Fruit fly (Drosophila melanogaster) whole organism, embryonic: ENCODE data around the gene dome.

Experiments
- Bgb ChIP-seq: fragments of 200-800 bp; sonication (Bioruptor generic); IDR thresholded peaks from 2 replicates; pipeline ENCODE4 v1.3.6; 2022; ENCODE audit warnings: missing biosample characterization, missing genetic modification characterization; ENCODE audit not compliant: partially characterized antibody
- CG10462 ChIP-seq: fragments of 200-800 bp; sonication (Bioruptor generic); optimal IDR thresholded peaks from 2 replicates; lab custom pipeline; 2016; ENCODE audit warnings: missing biosample characterization, missing genetic modification characterization
- CG12391 ChIP-seq: fragments of 200-800 bp; sonication (Bioruptor generic); optimal IDR thresholded peaks from 3 replicates; lab custom pipeline; 2018; ENCODE audit warnings: missing biosample characterization, mild to moderate bottlenecking, missing genetic modification characterization, moderate library complexity
- CG13123 ChIP-seq: fragments of 200-800 bp; sonication (Bioruptor generic); optimal IDR thresholded peaks from 2 replicates; lab custom pipeline; 2016; ENCODE audit warnings: missing biosample characterization, missing genetic modification characterization
- CG14014 ChIP-seq: fragments of 200-800 bp; sonication (Bioruptor generic); IDR thresholded peaks from 2 replicates; pipeline ENCODE4 v1.3.6; 2022; ENCODE audit warnings: missing biosample characterization, missing genetic modification characterization
- CG14667 ChIP-seq: fragments of 200-800 bp; sonication (Bioruptor generic); IDR thresholded peaks from 2 replicates; pipeline ENCODE4 v1.3.6; 2022; ENCODE audit warnings: missing biosample characterization, missing genetic modification characterization
- CG17361 ChIP-seq: fragments of 200-800 bp; sonication (Bioruptor generic); IDR thresholded peaks from 3 replicates; pipeline ENCODE4 v1.3.6; 2022; ENCODE audit warnings: missing biosample characterization, missing genetic modification characterization
- CG17802 ChIP-seq: fragments of 200-800 bp; sonication (Bioruptor generic); optimal IDR thresholded peaks from 2 replicates; lab custom pipeline; 2018; ENCODE audit warnings: missing biosample characterization, mild to moderate bottlenecking, missing genetic modification characterization, moderate library complexity
- CG1792 ChIP-seq: fragments of 200-800 bp; sonication (Bioruptor generic); optimal IDR thresholded peaks from 2 replicates; lab custom pipeline; 2016; ENCODE audit warnings: missing biosample characterization, missing genetic modification characterization
- CG18262 ChIP-seq: fragments of 200-800 bp; optimal IDR thresholded peaks from 3 replicates; lab custom pipeline; 2019; ENCODE audit warnings: missing biosample characterization, mild to moderate bottlenecking, missing genetic modification characterization, moderate library complexity
- CG18764 ChIP-seq: fragments of 200-800 bp; sonication (Bioruptor generic); optimal IDR thresholded peaks from 3 replicates; lab custom pipeline; 2016; ENCODE audit warnings: missing biosample characterization, missing genetic modification characterization
- CG2120 ChIP-seq: fragments of 200-800 bp; sonication (Bioruptor generic); optimal IDR thresholded peaks from 3 replicates; lab custom pipeline; 2016; ENCODE audit warnings: missing biosample characterization, missing genetic modification characterization
- CG30403 ChIP-seq: fragments of 200-800 bp; sonication (Bioruptor generic); optimal IDR thresholded peaks from 3 replicates; lab custom pipeline; 2016; ENCODE audit warnings: missing biosample characterization, missing genetic modification characterization
- CG3838 ChIP-seq: fragments of 200-800 bp; sonication (Bioruptor generic); optimal IDR thresholded peaks from 3 replicates; lab custom pipeline; 2016; ENCODE audit warnings: missing biosample characterization, missing genetic modification characterization
- CG4617 ChIP-seq: fragments of 200-800 bp; sonication (Bioruptor generic); optimal IDR thresholded peaks from 3 replicates; lab custom pipeline; 2016; ENCODE audit warnings: missing biosample characterization, missing genetic modification characterization, borderline replicate concordance
- CG5245 ChIP-seq: fragments of 200-800 bp; sonication (Bioruptor generic); optimal IDR thresholded peaks from 3 replicates; lab custom pipeline; 2016; ENCODE audit warnings: missing biosample characterization, missing genetic modification characterization
- CG6254 ChIP-seq: fragments of 200-800 bp; sonication (Bioruptor generic); optimal IDR thresholded peaks from 3 replicates; lab custom pipeline; 2017; ENCODE audit warnings: mild to moderate bottlenecking, missing biosample characterization, missing genetic modification reagents, missing genetic modification characterization
- CG7745 ChIP-seq: fragments of 200-800 bp; sonication (Bioruptor generic); optimal IDR thresholded peaks from 2 replicates; lab custom pipeline; 2018; ENCODE audit warnings: missing biosample characterization, mild to moderate bottlenecking, missing genetic modification characterization, moderate library complexity
- CG8765 ChIP-seq: fragments of 200-800 bp; sonication (Bioruptor generic); IDR thresholded peaks from 2 replicates; pipeline ENCODE4 v1.3.6; 2022; ENCODE audit warnings: missing biosample characterization, missing genetic modification characterization
- CG9797 ChIP-seq: fragments of 200-800 bp; sonication (Bioruptor generic); optimal IDR thresholded peaks from 3 replicates; lab custom pipeline; 2018; ENCODE audit warnings: missing biosample characterization, mild to moderate bottlenecking, missing genetic modification characterization
- CG9932 ChIP-seq: fragments of 200-800 bp; sonication (Bioruptor generic); IDR thresholded peaks from 2 replicates; pipeline ENCODE4 v1.3.6; 2022; ENCODE audit warnings: missing biosample characterization, missing genetic modification characterization
- CHES-1-like ChIP-seq: fragments of 200-800 bp; sonication (Bioruptor generic); optimal IDR thresholded peaks from 2 replicates; lab custom pipeline; 2016; ENCODE audit warnings: missing biosample characterization, missing genetic modification characterization
- Dp ChIP-seq: fragments of 200-800 bp; sonication (Bioruptor generic); optimal IDR thresholded peaks from 2 replicates; lab custom pipeline; 2018; ENCODE audit warnings: missing biosample characterization, mild to moderate bottlenecking, missing genetic modification characterization, moderate library complexity
- E2f2 ChIP-seq: fragments of 200-800 bp; sonication (Bioruptor generic); IDR thresholded peaks from 2 replicates; pipeline ENCODE4 v1.3.6; 2022; ENCODE audit warnings: missing biosample characterization, missing genetic modification characterization
- Elba2 ChIP-seq: fragments of 200-800 bp; sonication (Bioruptor generic); optimal IDR thresholded peaks from 3 replicates; lab custom pipeline; 2016; ENCODE audit warnings: missing biosample characterization, missing genetic modification characterization
- Ets65A ChIP-seq: fragments of 200-800 bp; sonication (Bioruptor generic); peaks from one replicate; lab custom pipeline; 2016; ENCODE audit warnings: missing biosample characterization, missing genetic modification characterization
- Fer1 ChIP-seq: fragments of 200-800 bp; sonication (Bioruptor generic); optimal IDR thresholded peaks from 2 replicates; lab custom pipeline; 2017; ENCODE audit warnings: missing biosample characterization, mild to moderate bottlenecking, missing genetic modification characterization
- HLH4C ChIP-seq: fragments of 200-800 bp; sonication (Bioruptor generic); IDR thresholded peaks from 3 replicates; pipeline ENCODE4 v1.3.6; 2022; ENCODE audit warnings: missing biosample characterization, missing genetic modification characterization; ENCODE audit not compliant: partially characterized antibody
- Hsf ChIP-seq: fragments of 200-800 bp; sonication (Bioruptor generic); optimal IDR thresholded peaks from 3 replicates; lab custom pipeline; 2016; ENCODE audit warnings: missing biosample characterization, missing genetic modification characterization
- MESR4 ChIP-seq: fragments of 200-800 bp; sonication (Bioruptor generic); optimal IDR thresholded peaks from 2 replicates; lab custom pipeline; 2018; ENCODE audit warnings: missing biosample characterization, mild to moderate bottlenecking, missing genetic modification characterization, moderate library complexity
- Med ChIP-seq: fragments of 200-800 bp; sonication (Bioruptor generic); peaks from one replicate; lab custom pipeline; 2016; ENCODE audit warnings: missing biosample characterization, missing genetic modification characterization, mild to moderate bottlenecking, inconsistent platforms, moderate library complexity
- Meics ChIP-seq: fragments of 200-800 bp; sonication (Bioruptor generic); optimal IDR thresholded peaks from 2 replicates; lab custom pipeline; 2017; ENCODE audit warnings: missing biosample characterization, mild to moderate bottlenecking, missing genetic modification characterization
- Myb ChIP-seq: fragments of 200-800 bp; sonication (Bioruptor generic); optimal IDR thresholded peaks from 2 replicates; lab custom pipeline; 2016; ENCODE audit warnings: missing biosample characterization, missing genetic modification characterization
- Sry-δ ChIP-seq: fragments of 200-800 bp; sonication (Bioruptor generic); optimal IDR thresholded peaks from 2 replicates; lab custom pipeline; 2016; ENCODE audit warnings: missing biosample characterization, missing genetic modification characterization
- Trl ChIP-seq, 3 experiments: fragments of >200 bp in 2 of 3; fragments of 200-800 bp in 1 of 3; sonication (Bioruptor generic) in 1 of 3; optimal IDR thresholded peaks; 2 replicates in 1 of 3; 3 replicates in 2 of 3; lab custom pipeline; 2016 to 2017; ENCODE audit warnings: missing biosample characterization in 1 of 3, missing genetic modification characterization in 1 of 3
- amos ChIP-seq: fragments of 200-800 bp; sonication (Bioruptor generic); IDR thresholded peaks from 2 replicates; pipeline ENCODE4 v1.3.6; 2022; ENCODE audit warnings: missing biosample characterization, missing genetic modification characterization; ENCODE audit not compliant: partially characterized antibody
- dmrt11E ChIP-seq: fragments of 200-800 bp; sonication (Bioruptor generic); optimal IDR thresholded peaks from 3 replicates; lab custom pipeline; 2018; ENCODE audit warnings: missing biosample characterization, mild to moderate bottlenecking, missing genetic modification characterization, moderate library complexity
- eve ChIP-seq, 2 experiments: fragments of >200 bp; optimal IDR thresholded peaks; 2 replicates each; lab custom pipeline; 2017; ENCODE audit warnings: missing biosample characterization in 2 of 2, missing genetic modification characterization in 2 of 2
- grau ChIP-seq: fragments of 200-800 bp; optimal IDR thresholded peaks from 3 replicates; lab custom pipeline; 2019; ENCODE audit warnings: missing biosample characterization, mild to moderate bottlenecking, missing genetic modification characterization, moderate library complexity
- gsb-n ChIP-seq: fragments of 200-800 bp; sonication (Bioruptor generic); optimal IDR thresholded peaks from 3 replicates; lab custom pipeline; 2018; ENCODE audit warnings: missing biosample characterization, mild to moderate bottlenecking, missing genetic modification characterization
- lilli ChIP-seq: fragments of 200-800 bp; sonication (Bioruptor generic); optimal IDR thresholded peaks from 3 replicates; lab custom pipeline; 2016; ENCODE audit warnings: missing biosample characterization, missing genetic modification characterization
- mam ChIP-seq: fragments of 200-800 bp; sonication (Bioruptor generic); optimal IDR thresholded peaks from 3 replicates; lab custom pipeline; 2016; ENCODE audit warnings: missing biosample characterization, missing genetic modification characterization
- nmo ChIP-seq: fragments of 200-800 bp; sonication (Bioruptor generic); optimal IDR thresholded peaks from 2 replicates; lab custom pipeline; 2018; ENCODE audit warnings: missing biosample characterization, mild to moderate bottlenecking, missing genetic modification characterization, moderate library complexity
- oc ChIP-seq: fragments of 200-800 bp; sonication (Bioruptor generic); optimal IDR thresholded peaks from 2 replicates; lab custom pipeline; 2018; ENCODE audit warnings: missing biosample characterization, mild to moderate bottlenecking, missing genetic modification characterization, moderate library complexity
- pan ChIP-seq, 4 experiments: fragments of >200 bp in 3 of 4; fragments of 200-800 bp in 1 of 4; sonication (Bioruptor generic) in 1 of 4; optimal IDR thresholded peaks in 3 of 4; IDR thresholded peaks in 1 of 4; 2 replicates each; pipeline versions ENCODE4 v1.3.6 to Lab custom; 2017 to 2022; ENCODE audit warnings: missing biosample characterization in 2 of 4, missing genetic modification characterization in 2 of 4, mixed read lengths in 1 of 4
- sug ChIP-seq: fragments of 200-800 bp; optimal IDR thresholded peaks from 2 replicates; lab custom pipeline; 2019; ENCODE audit warnings: missing biosample characterization, mild to moderate bottlenecking, missing genetic modification characterization, moderate library complexity
- zen2 ChIP-seq: fragments of 200-800 bp; sonication (Bioruptor generic); IDR thresholded peaks from 3 replicates; pipeline ENCODE4 v1.3.6; 2022; ENCODE audit warnings: missing biosample characterization, missing genetic modification characterization; ENCODE audit not compliant: partially characterized antibody
- zfh2 ChIP-seq: fragments of 200-800 bp; sonication (Bioruptor generic); optimal IDR thresholded peaks from 2 replicates; lab custom pipeline; 2016; ENCODE audit warnings: missing biosample characterization, missing genetic modification characterization

Gene dome

dm6 chrX:19645873-19646541, 37.3 kb downstream of the dome start, which contains the start of gene Arp10 (continued):
- TF ChIP-seq CG1792 (GFP tag; lab: Kevin White, UChicago) (no peak), Sry-δ (GFP tag; lab: Kevin White, UChicago) (peak; percentile 57), Elba2 (peak; percentile 56), Trl (optimal IDR thresholded peaks at IDR 0.05; lab: Kevin White, UChicago) (no peak), Trl (GFP tag; optimal IDR thresholded peaks at IDR 0.05; lab: Kevin White, UChicago) (peak; percentile 41), CG30403 (GFP tag; lab: Kevin White, UChicago) (peak; percentile 23), sug (tag; lab: Kevin White, UChicago) (peak; percentile 26), nmo (peak; percentile 25), CG7745 (tag; lab: Kevin White, UChicago) (peak; percentile 98), Myb (GFP tag; lab: Kevin White, UChicago) (peak; percentile 37), CHES-1-like (GFP tag; lab: Kevin White, UChicago) (peak; percentile 32), CG9797 (GFP tag; lab: Kevin White, UChicago) (peak; percentile 18), Fer1 (GFP tag; lab: Kevin White, UChicago) (peak; percentile 12), CG17361 (GFP tag; lab: Robert Waterston, UW) (0 out of 3 replicates have a peak, but pooled peaks have one; percentile 35), CG14667 (GFP tag; lab: Robert Waterston, UW) (no peak), CG12391 (peak; percentile 33), Ets65A (GFP tag; lab: Kevin White, UChicago) (peak; percentile 41), CG3838 (no peak), CG2120 (GFP tag; lab: Kevin White, UChicago) (peak; percentile 41), Dp (peak; percentile 57), Meics (GFP tag; lab: Kevin White, UChicago) (peak; percentile 82), grau (peak; percentile 46), Med (GFP tag; lab: Kevin White, UChicago) (peak; percentile 57), eve (GFP tag; optimal IDR thresholded peaks at IDR 0.05; lab: Kevin White, UChicago) (no peak), E2f2 (GFP tag; lab: Robert Waterston, UW) (peak; percentile 75), CG18262 (tag; lab: Kevin White, UChicago) (peak; percentile 13), amos (peak; percentile 44; the same call in 1 of the 2 replicates), dmrt11E (tag; lab: Kevin White, UChicago) (peak; percentile 26), Bgb (GFP tag; lab: Robert Waterston, UW) (peak; percentile 43; the same call in 1 of the 2 replicates), HLH4C (no peak), zfh2 (GFP tag; lab: Kevin White, UChicago) (peak; percentile 14), CG13123 (no peak), pan (optimal IDR thresholded peaks at IDR 0.05; lab: Kevin White, UChicago) (no peak), pan (GFP tag; optimal IDR thresholded peaks at IDR 0.05 in 1 of 2, IDR thresholded peaks at IDR 0.05 in 1 of 2) (no peak), MESR4 (peak; percentile 66), CG9932 (peak; percentile 37; the same call in 1 of the 2 replicates), Hsf (peak; percentile 22), oc (tag; lab: Kevin White, UChicago) (no peak), CG17802 (tag; lab: Kevin White, UChicago) (peak; percentile 83), CG14014 (0 out of 2 replicates have a peak, but pooled peaks have one; percentile 9), CG8765 (GFP tag; lab: Robert Waterston, UW) (no peak), CG6254 (GFP tag; lab: Kevin White, UChicago) (no peak), CG5245 (GFP tag; lab: Kevin White, UChicago) (no peak), CG18764 (GFP tag; lab: Kevin White, UChicago) (peak; percentile 15), CG10462 (GFP tag; lab: Kevin White, UChicago) (no peak), mam (GFP tag; lab: Kevin White, UChicago) (peak; percentile 7), lilli (GFP tag; lab: Kevin White, UChicago) (peak; percentile 12), zen2 (GFP tag; lab: Robert Waterston, UW) (0 out of 3 replicates have a peak, but pooled peaks have one; percentile 31), gsb-n (tag; lab: Kevin White, UChicago) (no peak), CG4617 (GFP tag; lab: Kevin White, UChicago) (peak; percentile 39)
